Fruit fly (Drosophila melanogaster) whole organism, embryonic: ENCODE measurements around the gene CG15406.

Experiments used
- CG1024 ChIP-seq: fragments of 200-800 bp; sonication (Bioruptor generic); IDR thresholded peaks from 2 replicates; pipeline ENCODE4 v1.3.6; 2022; ENCODE audit warnings: missing biosample characterization, missing genetic modification characterization
- CG11398 ChIP-seq: fragments of 200-800 bp; sonication (Bioruptor generic); optimal IDR thresholded peaks from 2 replicates; lab custom pipeline; 2016; ENCODE audit warnings: missing biosample characterization, missing genetic modification characterization
- CG15011 ChIP-seq: fragments of 200-800 bp; sonication (Bioruptor generic); optimal IDR thresholded peaks from 3 replicates; lab custom pipeline; 2018; ENCODE audit warnings: missing biosample characterization, mild to moderate bottlenecking, missing genetic modification characterization
- CG16813 ChIP-seq: fragments of 200-800 bp; sonication (Bioruptor generic); IDR thresholded peaks from 3 replicates; pipeline ENCODE4 v1.3.6; 2022; ENCODE audit warnings: missing biosample characterization, missing genetic modification characterization; ENCODE audit not compliant: partially characterized antibody
- CG17568 ChIP-seq: fragments of 200-800 bp; sonication (Bioruptor generic); optimal IDR thresholded peaks from 2 replicates; lab custom pipeline; 2018; ENCODE audit warnings: missing biosample characterization, mild to moderate bottlenecking, missing genetic modification characterization, moderate library complexity
- CG1832 ChIP-seq: fragments of 200-800 bp; sonication (Bioruptor generic); optimal IDR thresholded peaks from 2 replicates; lab custom pipeline; 2017; ENCODE audit warnings: missing biosample characterization, mild to moderate bottlenecking, missing genetic modification characterization, inconsistent platforms
- CG31365 ChIP-seq: fragments of 200-800 bp; sonication (Bioruptor generic); optimal IDR thresholded peaks from 2 replicates; lab custom pipeline; 2018; ENCODE audit warnings: missing biosample characterization, mild to moderate bottlenecking, missing genetic modification characterization
- CG4328 ChIP-seq: fragments of 200-800 bp; sonication (Bioruptor generic); optimal IDR thresholded peaks from 3 replicates; lab custom pipeline; 2017; ENCODE audit warnings: missing biosample characterization, missing genetic modification reagents, missing genetic modification characterization
- CG43689 ChIP-seq: fragments of 200-800 bp; sonication (Bioruptor generic); IDR thresholded peaks from 2 replicates; pipeline ENCODE4 v1.3.6; 2022; ENCODE audit warnings: missing biosample characterization, missing genetic modification characterization
- CG4730 ChIP-seq: fragments of 200-800 bp; sonication (Bioruptor generic); IDR thresholded peaks from 2 replicates; pipeline ENCODE4 v1.3.6; 2022; ENCODE audit warnings: missing biosample characterization, missing genetic modification characterization
- CG5953 ChIP-seq: fragments of 200-800 bp; sonication (Bioruptor generic); IDR thresholded peaks from 2 replicates; pipeline ENCODE4 v1.3.6; 2022; ENCODE audit warnings: missing biosample characterization, missing genetic modification characterization
- CG6813 ChIP-seq: fragments of 200-800 bp; sonication (Bioruptor generic); optimal IDR thresholded peaks from 2 replicates; lab custom pipeline; 2017; ENCODE audit warnings: missing biosample characterization, missing genetic modification characterization, mild to moderate bottlenecking, moderate library complexity, missing genetic modification reagents
- CG7271 ChIP-seq: fragments of 200-800 bp; sonication (Bioruptor generic); optimal IDR thresholded peaks from 2 replicates; lab custom pipeline; 2018; ENCODE audit warnings: missing biosample characterization, mild to moderate bottlenecking, missing genetic modification characterization, moderate library complexity
- CG8281 ChIP-seq: fragments of 200-800 bp; sonication (Bioruptor generic); optimal IDR thresholded peaks from 2 replicates; lab custom pipeline; 2018; ENCODE audit warnings: missing biosample characterization, mild to moderate bottlenecking, missing genetic modification characterization, moderate library complexity
- CG8765 ChIP-seq: fragments of 200-800 bp; sonication (Bioruptor generic); IDR thresholded peaks from 2 replicates; pipeline ENCODE4 v1.3.6; 2022; ENCODE audit warnings: missing biosample characterization, missing genetic modification characterization
- Deaf1 ChIP-seq: fragments of 200-800 bp; optimal IDR thresholded peaks from 3 replicates; lab custom pipeline; 2019; ENCODE audit warnings: missing biosample characterization, mild to moderate bottlenecking, missing genetic modification characterization, moderate library complexity
- Doc3 ChIP-seq: fragments of 200-800 bp; sonication (Bioruptor generic); IDR thresholded peaks from 3 replicates; pipeline ENCODE4 v1.3.6; 2022; ENCODE audit warnings: missing biosample characterization, missing genetic modification characterization; ENCODE audit not compliant: partially characterized antibody
- Dp ChIP-seq: fragments of 200-800 bp; sonication (Bioruptor generic); optimal IDR thresholded peaks from 2 replicates; lab custom pipeline; 2018; ENCODE audit warnings: missing biosample characterization, mild to moderate bottlenecking, missing genetic modification characterization, moderate library complexity
- ERR ChIP-seq: fragments of 200-800 bp; sonication (Bioruptor generic); optimal IDR thresholded peaks from 2 replicates; lab custom pipeline; 2016; ENCODE audit warnings: missing biosample characterization, missing genetic modification characterization
- HmgZ ChIP-seq: fragments of 200-800 bp; sonication (Bioruptor generic); optimal IDR thresholded peaks from 2 replicates; lab custom pipeline; 2018; ENCODE audit warnings: missing biosample characterization, mild to moderate bottlenecking, missing genetic modification characterization
- MESR4 ChIP-seq: fragments of 200-800 bp; sonication (Bioruptor generic); optimal IDR thresholded peaks from 2 replicates; lab custom pipeline; 2018; ENCODE audit warnings: missing biosample characterization, mild to moderate bottlenecking, missing genetic modification characterization, moderate library complexity
- Oaz ChIP-seq: fragments of 200-800 bp; sonication (Bioruptor generic); IDR thresholded peaks from 2 replicates; pipeline ENCODE4 v1.3.6; 2022; ENCODE audit warnings: missing biosample characterization, missing genetic modification characterization
- Sox100B ChIP-seq: fragments of 200-800 bp; sonication (Bioruptor generic); optimal IDR thresholded peaks from 3 replicates; lab custom pipeline; 2018; ENCODE audit warnings: missing biosample characterization, mild to moderate bottlenecking, missing genetic modification characterization
- ab ChIP-seq: fragments of 200-800 bp; sonication (Bioruptor generic); optimal IDR thresholded peaks from 2 replicates; lab custom pipeline; 2016; ENCODE audit warnings: missing biosample characterization, missing genetic modification characterization
- dmrt99B ChIP-seq: fragments of 200-800 bp; sonication (Bioruptor generic); optimal IDR thresholded peaks from 2 replicates; lab custom pipeline; 2018; ENCODE audit warnings: missing biosample characterization, mild to moderate bottlenecking, missing genetic modification characterization, moderate library complexity
- dpn ChIP-seq, 2 experiments: fragments of 200-800 bp; sonication (Bioruptor generic); optimal IDR thresholded peaks; 3 replicates each; lab custom pipeline; 2016; ENCODE audit warnings: missing biosample characterization in 2 of 2, missing genetic modification characterization in 2 of 2
- dysf ChIP-seq: fragments of 200-800 bp; sonication (Bioruptor generic); IDR thresholded peaks from 3 replicates; pipeline ENCODE4 v1.3.6; 2022; ENCODE audit warnings: missing biosample characterization, missing genetic modification characterization
- eyg ChIP-seq: fragments of 200-800 bp; sonication (Bioruptor generic); optimal IDR thresholded peaks from 3 replicates; lab custom pipeline; 2016; ENCODE audit warnings: missing biosample characterization, missing genetic modification characterization
- fd96Cb ChIP-seq: fragments of 200-800 bp; sonication (Bioruptor generic); optimal IDR thresholded peaks from 2 replicates; lab custom pipeline; 2018; ENCODE audit warnings: missing biosample characterization, mild to moderate bottlenecking, missing genetic modification characterization, moderate library complexity
- hbn ChIP-seq: fragments of 200-800 bp; sonication (Bioruptor generic); IDR thresholded peaks from 2 replicates; pipeline ENCODE4 v1.3.6; 2022; ENCODE audit warnings: missing biosample characterization, missing genetic modification characterization; ENCODE audit not compliant: partially characterized antibody
- ind ChIP-seq: fragments of 200-800 bp; sonication (Bioruptor generic); optimal IDR thresholded peaks from 3 replicates; lab custom pipeline; 2016; ENCODE audit warnings: missing biosample characterization, missing genetic modification characterization
- lilli ChIP-seq: fragments of 200-800 bp; sonication (Bioruptor generic); optimal IDR thresholded peaks from 3 replicates; lab custom pipeline; 2016; ENCODE audit warnings: missing biosample characterization, missing genetic modification characterization
- lmd ChIP-seq: fragments of 200-800 bp; sonication (Bioruptor generic); IDR thresholded peaks from 2 replicates; pipeline ENCODE4 v1.3.6; 2022; ENCODE audit warnings: missing biosample characterization, missing genetic modification characterization
- lola ChIP-seq, 3 experiments: fragments of >200 bp in 2 of 3; fragments of 200-800 bp in 1 of 3; sonication (Bioruptor generic) in 1 of 3; optimal IDR thresholded peaks; 2 replicates each; lab custom pipeline; 2017 to 2019; ENCODE audit warnings: missing biosample characterization in 3 of 3, missing genetic modification characterization in 3 of 3, mild to moderate bottlenecking in 1 of 3, moderate library complexity in 1 of 3
- nom ChIP-seq: fragments of 200-800 bp; sonication (Bioruptor generic); optimal IDR thresholded peaks from 2 replicates; lab custom pipeline; 2017; ENCODE audit warnings: missing biosample characterization, missing genetic modification characterization, mild to moderate bottlenecking, moderate library complexity, missing genetic modification reagents
- onecut ChIP-seq: fragments of 200-800 bp; sonication (Bioruptor generic); IDR thresholded peaks from 2 replicates; pipeline ENCODE4 v1.3.6; 2022; ENCODE audit warnings: missing biosample characterization, missing genetic modification characterization
- pho ChIP-seq: fragments of 200-800 bp; sonication (Bioruptor generic); optimal IDR thresholded peaks from 2 replicates; lab custom pipeline; 2016; ENCODE audit warnings: missing biosample characterization, missing genetic modification characterization
- sc ChIP-seq, 3 experiments: fragments of >200 bp in 2 of 3; fragments of 200-800 bp in 1 of 3; sonication (Bioruptor generic) in 1 of 3; optimal IDR thresholded peaks; 2 replicates in 2 of 3; 3 replicates in 1 of 3; lab custom pipeline; 2017; ENCODE audit warnings: mild to moderate bottlenecking in 1 of 3, missing biosample characterization in 1 of 3, missing genetic modification characterization in 1 of 3, missing genetic modification reagents in 1 of 3
- sna ChIP-seq: fragments of 200-800 bp; sonication (Bioruptor generic); IDR thresholded peaks from 2 replicates; pipeline ENCODE4 v1.3.6; 2022; ENCODE audit warnings: missing biosample characterization, missing genetic modification characterization; ENCODE audit not compliant: partially characterized antibody
- toy ChIP-seq: fragments of 200-800 bp; sonication (Bioruptor generic); IDR thresholded peaks from 2 replicates; pipeline ENCODE4 v1.3.6; 2022; ENCODE audit warnings: missing biosample characterization, missing genetic modification characterization
- ttk ChIP-seq: fragments of 200-800 bp; sonication (Bioruptor generic); IDR thresholded peaks from 2 replicates; pipeline ENCODE4 v2.1.2; 2022; ENCODE audit warnings: missing biosample characterization, missing genetic modification characterization
- tup ChIP-seq: fragments of 200-800 bp; sonication (Bioruptor generic); optimal IDR thresholded peaks from 2 replicates; lab custom pipeline; 2016; ENCODE audit warnings: missing biosample characterization, mild to moderate bottlenecking, missing genetic modification characterization, moderate library complexity
- twi ChIP-seq: fragments of 200-800 bp; optimal IDR thresholded peaks from 2 replicates; lab custom pipeline; 2019; ENCODE audit warnings: missing biosample characterization, mild to moderate bottlenecking, missing genetic modification characterization, moderate library complexity
- wek ChIP-seq: fragments of 200-800 bp; sonication (Bioruptor generic); optimal IDR thresholded peaks from 3 replicates; lab custom pipeline; 2018; ENCODE audit warnings: missing biosample characterization, mild to moderate bottlenecking, missing genetic modification characterization, moderate library complexity
- zen ChIP-seq: fragments of 200-800 bp; sonication (Bioruptor generic); optimal IDR thresholded peaks from 3 replicates; lab custom pipeline; 2018; ENCODE audit warnings: missing biosample characterization, mild to moderate bottlenecking, missing genetic modification characterization, moderate library complexity
- zen2 ChIP-seq: fragments of 200-800 bp; sonication (Bioruptor generic); IDR thresholded peaks from 3 replicates; pipeline ENCODE4 v1.3.6; 2022; ENCODE audit warnings: missing biosample characterization, missing genetic modification characterization; ENCODE audit not compliant: partially characterized antibody
- zfh1 ChIP-seq: fragments of 200-800 bp; sonication (Bioruptor generic); IDR thresholded peaks from 3 replicates; pipeline ENCODE4 v1.3.6; 2022; ENCODE audit warnings: missing biosample characterization, missing genetic modification characterization
- zfh2 ChIP-seq: fragments of 200-800 bp; sonication (Bioruptor generic); optimal IDR thresholded peaks from 2 replicates; lab custom pipeline; 2016; ENCODE audit warnings: missing biosample characterization, missing genetic modification characterization

Gene CG15406

dm6 chr2L:3348146-3348747 lies 39.2 kb downstream of the CG15406 start (continued):
- TF ChIP-seq tup, result no peak
- TF ChIP-seq dmrt99B, result peak; percentile 94
- peak; percentile 26 for TF ChIP-seq twi (tag; lab: Kevin White, UChicago)
- TF ChIP-seq zfh2 (GFP tag; lab: Kevin White, UChicago), result no peak
- peak; percentile 28 for TF ChIP-seq CG31365 (tag; lab: Kevin White, UChicago)
- TF ChIP-seq Dp (GFP tag; lab: Kevin White, UChicago), result no peak
- peak; percentile 59 to 82 for TF ChIP-seq dpn (GFP tag; optimal IDR thresholded peaks at IDR 0.05; lab: Kevin White, UChicago)
- no peak for TF ChIP-seq ab
- TF ChIP-seq sc (optimal IDR thresholded peaks at IDR 0.05; lab: Kevin White, UChicago), result no peak
- peak; percentile 82 for TF ChIP-seq sc (GFP tag; optimal IDR thresholded peaks at IDR 0.05; lab: Kevin White, UChicago)
- peak; percentile 17 for TF ChIP-seq ERR (GFP tag; lab: Kevin White, UChicago)
- no peak for TF ChIP-seq Doc3
- TF ChIP-seq zfh1 (GFP tag; lab: Robert Waterston, UW), result peak; percentile 92
- peak; percentile 41 for TF ChIP-seq CG8281
- TF ChIP-seq dysf, result peak; percentile 86
- TF ChIP-seq wek (GFP tag; lab: Kevin White, UChicago), result no peak
- TF ChIP-seq zen (tag; lab: Kevin White, UChicago), result peak; percentile 48
- TF ChIP-seq CG7271 (tag; lab: Kevin White, UChicago), result peak; percentile 2
- TF ChIP-seq CG4730 (GFP tag; lab: Robert Waterston, UW), result peak; percentile 81
- TF ChIP-seq CG15011 (GFP tag; lab: Kevin White, UChicago), result peak; percentile 39
- peak; percentile 54; the same call in 1 of the 2 replicates for TF ChIP-seq Oaz (GFP tag; lab: Robert Waterston, UW)
- TF ChIP-seq CG5953 (GFP tag; lab: Robert Waterston, UW), result peak; percentile 83
- TF ChIP-seq CG43689 (GFP tag; lab: Robert Waterston, UW), result peak; percentile 75
- TF ChIP-seq lilli (GFP tag; lab: Kevin White, UChicago), result peak; percentile 32
- no peak for TF ChIP-seq CG4328
- peak; percentile 57; the same call in 1 of the 2 replicates for TF ChIP-seq sna (GFP tag; lab: Robert Waterston, UW)
- TF ChIP-seq toy, result no peak
- TF ChIP-seq HmgZ (tag; lab: Kevin White, UChicago), result no peak
- peak; percentile 79 for TF ChIP-seq nom
- TF ChIP-seq CG6813 (GFP tag; lab: Kevin White, UChicago), result peak; percentile 60
- TF ChIP-seq lola (GFP tag; optimal IDR thresholded peaks at IDR 0.05; lab: Kevin White, UChicago), result peak in 1 of 3 experiments; percentile 48
- TF ChIP-seq CG1832 (GFP tag; lab: Kevin White, UChicago), result peak; percentile 25
- peak; percentile 12 for TF ChIP-seq MESR4 (GFP tag; lab: Kevin White, UChicago)
- TF ChIP-seq ind, result peak; percentile 78
- TF ChIP-seq ttk, result peak; percentile 92
- peak; percentile 35 for TF ChIP-seq Deaf1 (tag; lab: Kevin White, UChicago)
- peak; percentile 31 for TF ChIP-seq CG17568
- no peak for TF ChIP-seq hbn
- TF ChIP-seq CG8765 (GFP tag; lab: Robert Waterston, UW), result no peak; the same call in 1 of the 2 replicates
- TF ChIP-seq lmd (GFP tag; lab: Robert Waterston, UW), result peak; percentile 81
- TF ChIP-seq eyg, result peak; percentile 58
- TF ChIP-seq zen2 (GFP tag; lab: Robert Waterston, UW), result no peak
- TF ChIP-seq pho, result no peak
- peak; percentile 2 for TF ChIP-seq CG11398 (GFP tag; lab: Kevin White, UChicago)
- TF ChIP-seq fd96Cb, result peak; percentile 90
- TF ChIP-seq CG1024, result peak; percentile 92
- TF ChIP-seq Sox100B (GFP tag; lab: Kevin White, UChicago), result peak; percentile 75
- TF ChIP-seq CG16813 (GFP tag; lab: Robert Waterston, UW), result no peak
- peak; percentile 80 for TF ChIP-seq onecut (GFP tag; lab: Robert Waterston, UW)
